Worm (Caenorhabditis elegans) whole organism, L4/young adult: ENCODE results near the gene nck-1.

Experiments
- W03F9.2 ChIP-seq: fragments of 150-350 bp; optimal IDR thresholded peaks from 2 replicates; lab custom pipeline; 2014; ENCODE audit warnings: missing biosample characterization, missing genetic modification characterization
- dao-5 ChIP-seq: sonication (generic microtip); optimal IDR thresholded peaks from 2 replicates; lab custom pipeline; 2016; ENCODE audit warnings: missing genotype, missing genetic modification characterization, moderate library complexity, missing compliant biosample characterization
- him-1 ChIP-seq: sonication (generic microtip); optimal IDR thresholded peaks from 2 replicates; lab custom pipeline; 2016; ENCODE audit warnings: missing genotype, missing genetic modification reagents, missing genetic modification characterization, missing compliant biosample characterization

- TF ChIP-seq W03F9.2 (tag; lab: Kevin White, UChicago) (no peak), him-1 (no peak), dao-5 (tag; lab: Kevin White, UChicago) (no peak)
These were observed 28.0 kb downstream of the nck-1 start for ce11 chrX:4125165-4125803.
